Fruit fly (Drosophila melanogaster): Measurements from ENCODE around the gene Prosbeta3.

DNA sequence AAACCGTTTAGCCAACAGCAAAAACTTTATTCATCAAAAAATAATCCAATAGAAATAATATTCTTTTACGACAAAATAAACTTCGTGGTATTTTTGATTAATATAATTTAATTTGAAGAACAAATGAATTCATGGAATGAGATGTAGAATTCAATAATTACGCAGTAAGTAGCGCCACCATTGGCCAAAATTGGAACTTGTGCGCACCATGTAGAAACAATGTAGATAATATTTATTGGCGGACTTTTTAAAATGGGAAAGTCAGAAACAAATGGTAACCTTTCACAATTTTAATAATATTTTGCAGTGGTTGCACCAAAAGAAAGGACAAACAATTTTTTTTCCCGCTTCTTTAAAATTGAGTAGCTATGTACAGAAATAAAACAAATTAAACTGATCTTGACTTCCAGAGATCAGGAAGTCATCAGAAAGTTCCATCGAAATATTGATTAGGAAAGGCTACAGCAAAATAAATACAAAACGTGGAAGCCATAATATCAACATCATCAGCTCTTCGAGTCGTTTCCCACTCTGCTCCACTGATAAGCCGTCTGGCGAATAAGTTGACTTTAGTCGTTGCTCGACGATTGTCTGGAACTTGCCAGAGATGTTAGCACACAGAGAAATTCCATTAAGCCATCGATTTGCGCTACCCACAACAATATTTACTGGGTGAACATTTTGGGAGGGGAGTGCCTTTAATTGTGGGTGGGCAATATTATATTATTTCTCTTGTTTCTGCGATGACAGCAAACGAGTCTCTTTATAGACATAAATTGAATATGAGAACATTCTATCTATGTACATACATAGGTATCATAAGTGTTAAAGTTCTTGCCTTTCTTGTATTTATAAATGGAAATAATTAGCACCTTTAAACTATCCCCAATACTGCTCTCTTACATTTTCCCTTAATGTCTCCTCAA is 25.9 kb downstream of the Prosbeta3 start:
- TF ChIP-seq psq (optimal IDR thresholded peaks at IDR 0.05), result no peak
- no peak for TF ChIP-seq EcR (GFP tag; optimal IDR thresholded peaks at IDR 0.05)

All from whole organism.